Fruit fly (Drosophila melanogaster): ENCODE data around the gene Pi4KIIIalpha.

The Pi4KIIIalpha gene

DNA sequence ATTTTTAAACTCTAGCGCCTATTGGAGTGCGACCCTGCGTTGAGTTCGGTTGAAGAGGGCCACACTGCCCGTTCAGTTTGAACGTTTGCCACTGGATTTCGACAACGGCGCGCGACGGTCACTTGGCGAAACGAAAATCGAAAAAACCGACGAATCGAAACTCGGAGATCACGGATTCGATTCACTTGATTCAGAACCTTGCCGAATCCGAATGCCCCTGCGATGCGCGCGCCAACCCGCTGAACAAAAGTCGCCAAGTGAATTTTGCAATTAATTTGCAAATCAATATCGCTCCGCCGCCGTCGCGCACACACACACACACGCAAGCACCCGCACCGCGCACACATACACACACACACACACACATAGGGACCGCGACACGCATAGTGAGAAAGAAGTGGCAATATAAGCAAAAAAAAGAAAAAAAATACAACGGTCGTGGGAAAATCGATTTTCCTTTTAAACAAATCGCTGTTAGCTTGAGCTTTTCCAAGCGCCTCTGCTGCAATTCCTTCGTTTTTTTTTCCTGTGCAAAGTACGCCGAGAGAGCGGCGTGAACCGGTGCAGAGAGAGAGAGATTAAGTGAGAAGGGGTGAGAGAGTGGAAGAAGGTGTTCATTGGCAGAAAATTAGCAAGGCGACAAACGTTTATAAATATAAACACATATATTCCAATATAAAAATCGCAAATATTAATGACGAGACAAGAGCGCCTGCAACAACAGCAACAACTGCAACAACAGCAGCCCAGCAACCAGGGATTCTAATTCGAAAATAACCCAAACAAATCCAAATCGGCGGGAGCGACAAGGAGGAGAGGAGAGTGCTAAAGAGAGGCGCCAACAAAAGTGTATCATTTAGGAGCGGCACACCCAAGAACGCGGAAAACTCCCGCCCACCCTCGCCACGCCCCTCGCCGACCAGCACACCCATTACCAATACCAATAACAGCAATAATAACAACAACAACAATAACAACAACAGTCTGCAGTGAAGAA, 35.9 kb upstream of the Pi4KIIIalpha start, which contains the start of gene egh (continued):
- no peak for TF ChIP-seq CG11398 (GFP tag; optimal IDR thresholded peaks at IDR 0.05)
- no peak for TF ChIP-seq dmrt11E (tag; optimal IDR thresholded peaks at IDR 0.05)
- no peak for TF ChIP-seq otp (GFP tag; IDR thresholded peaks at IDR 0.05)
- TF ChIP-seq bcd (GFP tag; optimal IDR thresholded peaks at IDR 0.05) = no peak
- no peak for TF ChIP-seq B-H2 (GFP tag; optimal IDR thresholded peaks at IDR 0.05)
- no peak for TF ChIP-seq NFAT (GFP tag; IDR thresholded peaks at IDR 0.05)
- TF ChIP-seq GATAe (GFP tag; conservative IDR thresholded peaks at IDR 0.05) = no peak
- TF ChIP-seq CG32767 (GFP tag; IDR thresholded peaks at IDR 0.05) = peak; percentile 58
- peak; percentile 51 for TF ChIP-seq Mes4 (GFP tag; optimal IDR thresholded peaks at IDR 0.05)
- TF ChIP-seq CG3838 (GFP tag; optimal IDR thresholded peaks at IDR 0.05) = no peak
- peak; percentile 53 for TF ChIP-seq YL-1 (GFP tag; optimal IDR thresholded peaks at IDR 0.05)
- TF ChIP-seq CG12769 (tag; optimal IDR thresholded peaks at IDR 0.05) = no peak
- no peak for TF ChIP-seq caup (GFP tag; optimal IDR thresholded peaks at IDR 0.05; ENCODE audit: severe bottlenecking)
- no peak for TF ChIP-seq usp (GFP tag; optimal IDR thresholded peaks at IDR 0.05)
- TF ChIP-seq CG2678 (tag; optimal IDR thresholded peaks at IDR 0.05) = peak; percentile 6
- peak; percentile 6 for TF ChIP-seq CG17802 (tag; optimal IDR thresholded peaks at IDR 0.05)
- TF ChIP-seq CG12236 (GFP tag; optimal IDR thresholded peaks at IDR 0.05) = no peak
- TF ChIP-seq HmgZ (tag; optimal IDR thresholded peaks at IDR 0.05) = peak; percentile 41
- no peak for TF ChIP-seq Eip74EF (GFP tag; optimal IDR thresholded peaks at IDR 0.05)
- TF ChIP-seq Myb (GFP tag; optimal IDR thresholded peaks at IDR 0.05) = peak; percentile 67
- TF ChIP-seq CG1529 (GFP tag; optimal IDR thresholded peaks at IDR 0.05) = no peak
- TF ChIP-seq CG4707 (GFP tag; optimal IDR thresholded peaks at IDR 0.05) = no peak
- no peak for TF ChIP-seq peb (GFP tag; IDR thresholded peaks at IDR 0.05)
- TF ChIP-seq CG3281 (GFP tag; optimal IDR thresholded peaks at IDR 0.05) = no peak
- TF ChIP-seq CG17328 (GFP tag; IDR thresholded peaks at IDR 0.05) = peak; percentile 54
- TF ChIP-seq Drgx (GFP tag; IDR thresholded peaks at IDR 0.05) = peak; percentile 80
- peak; percentile 19 for TF ChIP-seq Chrac-16 (GFP tag; optimal IDR thresholded peaks at IDR 0.05)
- no peak for TF ChIP-seq CG11085 (GFP tag; IDR thresholded peaks at IDR 0.05)
- TF ChIP-seq Oaz (GFP tag; IDR thresholded peaks at IDR 0.05) = no peak
- TF ChIP-seq CG9437 (GFP tag; optimal IDR thresholded peaks at IDR 0.05) = no peak
- no peak for TF ChIP-seq ems (GFP tag; optimal IDR thresholded peaks at IDR 0.05)
- no peak for TF ChIP-seq fd96Cb (tag; optimal IDR thresholded peaks at IDR 0.05)
- no peak for TF ChIP-seq CG8924 (tag; optimal IDR thresholded peaks at IDR 0.05)
- TF ChIP-seq Atf-2 (GFP tag; optimal IDR thresholded peaks at IDR 0.05) = no peak
- no peak for TF ChIP-seq CG11723 (GFP tag; optimal IDR thresholded peaks at IDR 0.05)
- no peak for TF ChIP-seq CG7745 (tag; optimal IDR thresholded peaks at IDR 0.05)
- TF ChIP-seq nerfin-1 (tag; optimal IDR thresholded peaks at IDR 0.05) = no peak
- TF ChIP-seq aop (GFP tag; IDR thresholded peaks at IDR 0.05) = no peak
- peak; percentile 34 for TF ChIP-seq CG10267 (tag; optimal IDR thresholded peaks at IDR 0.05)
- peak; percentile 21 for TF ChIP-seq gem (tag; optimal IDR thresholded peaks at IDR 0.05)
- no peak for TF ChIP-seq hbn (GFP tag; IDR thresholded peaks at IDR 0.05; ENCODE audit: partially characterized antibody)
- TF ChIP-seq CG9609 (GFP tag; optimal IDR thresholded peaks at IDR 0.05) = no peak
- TF ChIP-seq row (GFP tag; IDR thresholded peaks at IDR 0.05) = peak; percentile 52; the same call in 1 of the 3 replicates
- no peak for TF ChIP-seq CG4282 (GFP tag; optimal IDR thresholded peaks at IDR 0.05)
- peak; percentile 69 for TF ChIP-seq CG32772 (GFP tag; IDR thresholded peaks at IDR 0.05)
- peak; percentile 34 for TF ChIP-seq sug (tag; optimal IDR thresholded peaks at IDR 0.05)
- TF ChIP-seq Dll (GFP tag; IDR thresholded peaks at IDR 0.05; ENCODE audit: partially characterized antibody) = no peak
- TF ChIP-seq CG11695 (GFP tag; IDR thresholded peaks at IDR 0.05) = 0 out of 3 replicates have a peak, but pooled peaks have one; percentile 15
